Worm (Caenorhabditis elegans) whole organism, L4 larva: Measurements from ENCODE around the gene F58A6.1.

ENCODE experiments used
- F49E8.2 ChIP-seq: sonication (generic microtip); optimal IDR thresholded peaks from 2 replicates; lab custom pipeline; 2016; ENCODE audit warnings: missing compliant biosample characterization, mild to moderate bottlenecking, missing genetic modification characterization, borderline replicate concordance
- dpl-1 ChIP-seq: fragments of 150-350 bp; optimal IDR thresholded peaks from 2 replicates; lab custom pipeline; 2014; ENCODE audit warnings: missing biosample characterization, missing genetic modification reagents, missing genetic modification characterization
- jun-1 ChIP-seq: fragments of 150-350 bp; optimal IDR thresholded peaks from 2 replicates; lab custom pipeline; 2014; ENCODE audit warnings: missing biosample characterization, missing genetic modification reagents, missing genetic modification characterization
- lin-29 ChIP-seq: fragments of 200-800 bp; sonication (Bioruptor generic); IDR thresholded peaks from 2 replicates; pipeline ENCODE4 v1.3.6; 2022; ENCODE audit warnings: missing genetic modification reagents, missing genetic modification characterization, missing compliant biosample characterization
- lin-39 ChIP-seq: fragments of 150-350 bp; optimal IDR thresholded peaks from 2 replicates; lab custom pipeline; 2014; ENCODE audit warnings: missing biosample characterization, missing genetic modification reagents, missing genetic modification characterization
- mdt-29 ChIP-seq: fragments of 200-800 bp; sonication (Bioruptor generic); IDR thresholded peaks from 2 replicates; pipeline ENCODE4 v1.3.6; 2022; ENCODE audit warnings: missing genetic modification reagents, missing genetic modification characterization, missing compliant biosample characterization
- pha-4 ChIP-seq, 2 experiments: fragments of 150-350 bp in 1 of 2; fragments of 200-800 bp in 1 of 2; sonication (Bioruptor generic) in 1 of 2; IDR thresholded peaks in 1 of 2; optimal IDR thresholded peaks in 1 of 2; 2 replicates each; pipeline versions ENCODE4 v1.3.6 to Lab custom; 2014 to 2022; ENCODE audit warnings: missing genetic modification characterization in 2 of 2, missing genetic modification reagents in 2 of 2, missing biosample characterization in 1 of 2, missing compliant biosample characterization in 1 of 2
- unc-62 ChIP-seq, 3 experiments: fragments of 150-350 bp in 1 of 3; sonication (generic microtip); optimal IDR thresholded peaks in 2 of 3; peaks in 1 of 3; 1 replicate in 1 of 3; 2 replicates in 2 of 3; lab custom pipeline; 2014 to 2017; ENCODE audit warnings: missing biosample characterization in 3 of 3, missing genetic modification characterization in 3 of 3, missing genetic modification reagents in 3 of 3, missing genotype in 1 of 3

DNA sequence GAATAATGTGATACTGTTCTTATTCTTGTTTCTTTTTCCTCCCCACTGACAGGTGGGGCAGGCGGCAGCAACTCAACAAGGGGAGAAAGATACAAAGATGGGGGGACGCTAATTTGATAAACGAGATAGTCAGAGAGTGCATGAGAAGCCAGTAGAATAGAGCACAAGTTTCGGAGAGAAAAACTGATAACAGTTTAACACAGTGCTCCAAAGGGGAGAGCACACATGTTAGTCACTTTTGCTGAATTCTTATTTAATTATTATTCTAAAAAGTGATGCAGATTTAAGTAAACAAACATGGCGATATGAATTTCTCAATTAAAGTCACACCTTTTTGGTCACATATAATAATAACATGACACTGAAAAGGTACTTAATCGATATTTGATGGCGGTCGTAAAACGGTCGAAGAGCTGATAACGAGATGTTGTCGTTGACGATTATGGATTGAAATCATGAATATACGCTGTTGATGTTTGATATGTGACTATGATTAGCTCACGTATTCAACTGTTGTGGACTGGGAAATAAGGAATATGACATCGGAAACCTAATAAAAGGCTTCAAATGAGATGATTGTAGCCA, 43.3 kb downstream of the F58A6.1 start:
- peak in 1 of 2 experiments; percentile 1 for TF ChIP-seq unc-62 (GFP tag; optimal IDR thresholded peaks at IDR 0.05 in 1 of 2; lab: Kevin White, UChicago)
- TF ChIP-seq unc-62 (tag; optimal IDR thresholded peaks at IDR 0.05; lab: Kevin White, UChicago): no peak
- no peak for TF ChIP-seq F49E8.2 (tag; lab: Kevin White, UChicago)
- TF ChIP-seq pha-4 (GFP tag; IDR thresholded peaks at IDR 0.05; lab: Robert Waterston, UW): peak; percentile 43; the same call in 1 of the 2 replicates
- TF ChIP-seq pha-4 (tag; optimal IDR thresholded peaks at IDR 0.05; lab: Kevin White, UChicago): no peak
- no peak for TF ChIP-seq jun-1 (tag; lab: Kevin White, UChicago)
- no peak for TF ChIP-seq dpl-1 (GFP tag; lab: Kevin White, UChicago)
- no peak for TF ChIP-seq lin-39
- no peak for TF ChIP-seq mdt-29 (GFP tag; lab: Robert Waterston, UW)
- TF ChIP-seq lin-29: no peak
